Worm (Caenorhabditis elegans) whole organism, late embryonic: ENCODE results near the gene ZK105.5.

Source experiments
- ceh-22 ChIP-seq: sonication (generic microtip); optimal IDR thresholded peaks from 2 replicates; lab custom pipeline; 2017; ENCODE audit warnings: missing biosample characterization, missing genetic modification characterization
- ceh-24 ChIP-seq: sonication (generic microtip); optimal IDR thresholded peaks from 2 replicates; lab custom pipeline; 2016; ENCODE audit warnings: mild to moderate bottlenecking, missing genetic modification characterization, missing compliant biosample characterization

- no peak for TF ChIP-seq ceh-24
- no peak for TF ChIP-seq ceh-22
Observed at ce11 chrV:7733240-7733765, 15.8 kb upstream of the ZK105.5 start.
